Worm (Caenorhabditis elegans) whole organism, L1 larva: ENCODE results near the gene C45G9.10.

ENCODE experiments used
- dpl-1 ChIP-seq, 3 experiments: fragments of 150-350 bp in 2 of 3; sonication (generic microtip) in 1 of 3; optimal IDR thresholded peaks; 2 replicates each; lab custom pipeline; 2014 to 2017; ENCODE audit warnings: missing biosample characterization in 3 of 3, missing genetic modification characterization in 3 of 3, missing genetic modification reagents in 3 of 3
- lir-3 ChIP-seq: sonication (generic microtip); optimal IDR thresholded peaks from 2 replicates; lab custom pipeline; 2016; ENCODE audit warnings: mild to moderate bottlenecking, missing genetic modification characterization, moderate library complexity, missing compliant biosample characterization; ENCODE audit not compliant: poor library complexity
- lsy-2 ChIP-seq, 2 experiments: fragments of 150-350 bp; optimal IDR thresholded peaks; 2 replicates each; lab custom pipeline; 2014; ENCODE audit warnings: missing biosample characterization in 2 of 2, missing genetic modification characterization in 2 of 2
- mdl-1 ChIP-seq, 2 experiments: fragments of 150-350 bp; optimal IDR thresholded peaks; 2 replicates each; lab custom pipeline; 2014 to 2017; ENCODE audit warnings: missing biosample characterization in 2 of 2, missing genetic modification characterization in 2 of 2, inconsistent platforms in 1 of 2
- nhr-11 ChIP-seq: fragments of 150-350 bp; optimal IDR thresholded peaks from 2 replicates; lab custom pipeline; 2014; ENCODE audit warnings: missing biosample characterization, missing genetic modification characterization
- pqm-1 ChIP-seq: sonication (generic microtip); optimal IDR thresholded peaks from 3 replicates; lab custom pipeline; 2017; ENCODE audit warnings: missing biosample characterization, missing genetic modification characterization
- skn-1 ChIP-seq: fragments of 150-350 bp; optimal IDR thresholded peaks from 2 replicates; lab custom pipeline; 2014; ENCODE audit warnings: missing biosample characterization, missing genetic modification characterization
- snpc-4 ChIP-seq: fragments of 150-350 bp; optimal IDR thresholded peaks from 2 replicates; lab custom pipeline; 2014; ENCODE audit warnings: missing biosample characterization, missing genetic modification characterization
- unc-62 ChIP-seq: fragments of 150-350 bp; optimal IDR thresholded peaks from 2 replicates; lab custom pipeline; 2014; ENCODE audit warnings: missing biosample characterization, missing genetic modification reagents, missing genetic modification characterization
- ztf-4 ChIP-seq: fragments of 150-350 bp; optimal IDR thresholded peaks from 2 replicates; lab custom pipeline; 2014; ENCODE audit warnings: missing biosample characterization, missing genetic modification characterization

- TF ChIP-seq lsy-2 (tag; optimal IDR thresholded peaks at IDR 0.05; lab: Kevin White, UChicago) (no peak), nhr-11 (tag; lab: Kevin White, UChicago) (no peak), ztf-4 (tag; lab: Kevin White, UChicago) (no peak), dpl-1 (GFP tag; optimal IDR thresholded peaks at IDR 0.05; lab: Kevin White, UChicago) (no peak), snpc-4 (tag; lab: Kevin White, UChicago) (no peak), mdl-1 (tag; optimal IDR thresholded peaks at IDR 0.05; lab: Kevin White, UChicago) (no peak), pqm-1 (tag; lab: Kevin White, UChicago) (no peak), unc-62 (no peak), lir-3 (no peak), skn-1 (tag; lab: Kevin White, UChicago) (no peak)
Observed at ce11 chrIII:5085529-5085928, 23.8 kb upstream of the C45G9.10 start, which contains the start of gene cah-1.
